Fruit fly (Drosophila melanogaster) whole organism, adult: Measurements from ENCODE around the gene GstZ2.

Source experiments
- cic ChIP-seq: fragments of 200-800 bp; sonication (Bioruptor generic); optimal IDR thresholded peaks from 2 replicates; lab custom pipeline; 2017; ENCODE audit warnings: missing biosample characterization, mild to moderate bottlenecking, missing genetic modification characterization, moderate library complexity
- kay ChIP-seq: fragments of 200-800 bp; sonication (Bioruptor generic); peaks from one replicate; lab custom pipeline; 2016; ENCODE audit warnings: missing biosample characterization, missing genetic modification characterization, borderline replicate concordance
- ovo ChIP-seq: fragments of 200-800 bp; sonication (Bioruptor generic); optimal IDR thresholded peaks from 2 replicates; lab custom pipeline; 2016; ENCODE audit warnings: missing biosample characterization, missing genetic modification characterization
- pad ChIP-seq: fragments of 200-800 bp; sonication (Bioruptor generic); optimal IDR thresholded peaks from 3 replicates; lab custom pipeline; 2017; ENCODE audit warnings: missing biosample characterization, missing genetic modification characterization, mild to moderate bottlenecking, moderate library complexity, missing genetic modification reagents

DNA sequence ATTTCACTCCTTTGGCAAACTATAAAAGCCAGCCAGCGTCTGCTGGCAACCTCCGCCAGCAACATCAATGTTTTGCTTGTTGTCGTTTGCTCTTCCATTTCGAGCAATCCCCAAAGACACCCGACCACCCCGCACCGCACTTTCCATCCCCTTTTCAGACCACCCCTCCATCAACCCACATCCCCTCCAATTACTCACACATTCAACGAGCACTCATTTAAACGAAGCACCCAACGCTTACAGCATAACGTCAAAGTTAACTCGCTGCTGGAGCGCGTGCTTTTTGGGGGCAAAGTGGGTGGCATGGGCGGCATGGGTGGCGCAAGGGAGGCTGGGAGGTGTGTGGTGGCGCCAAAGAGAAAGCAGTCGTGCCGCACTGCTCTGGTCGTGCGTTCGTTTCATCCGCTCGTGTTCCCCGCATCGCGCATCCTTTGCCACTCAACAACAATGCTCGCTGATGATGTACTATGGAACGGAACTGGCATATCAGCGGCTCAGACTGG, 30.7 kb upstream of the GstZ2 start:
- TF ChIP-seq ovo (GFP tag; lab: Kevin White, UChicago) (no peak), cic (GFP tag; lab: Kevin White, UChicago) (peak; percentile 13), pad (no peak), kay (no peak)
